Worm (Caenorhabditis elegans) whole organism, L1 larva: ENCODE measurements around the gene ncs-3.

ENCODE experiments used
- C16A3.4 ChIP-seq: fragments of 150-350 bp; optimal IDR thresholded peaks from 2 replicates; lab custom pipeline; 2014; ENCODE audit warnings: missing biosample characterization, missing genetic modification characterization
- F16B12.6 ChIP-seq: fragments of 150-350 bp; optimal IDR thresholded peaks from 2 replicates; lab custom pipeline; 2014; ENCODE audit warnings: missing biosample characterization, missing genetic modification characterization
- Y116A8C.19 ChIP-seq: sonication (generic microtip); optimal IDR thresholded peaks from 2 replicates; lab custom pipeline; 2016; ENCODE audit warnings: missing compliant biosample characterization, missing genetic modification characterization, borderline replicate concordance
- aha-1 ChIP-seq: fragments of 150-350 bp; optimal IDR thresholded peaks from 2 replicates; lab custom pipeline; 2014; ENCODE audit warnings: missing biosample characterization, missing genetic modification characterization
- ama-1 ChIP-seq: fragments of 150-350 bp; optimal IDR thresholded peaks from 2 replicates; lab custom pipeline; 2014
- blmp-1 ChIP-seq: fragments of 150-350 bp; optimal IDR thresholded peaks from 2 replicates; lab custom pipeline; 2014; ENCODE audit warnings: missing biosample characterization, missing genetic modification characterization
- ceh-8 ChIP-seq: fragments of 200-800 bp; sonication (Bioruptor generic); optimal IDR thresholded peaks from 2 replicates; lab custom pipeline; 2018; ENCODE audit warnings: mild to moderate bottlenecking, missing genetic modification characterization, moderate library complexity, missing compliant biosample characterization
- ceh-88 ChIP-seq: fragments of 200-800 bp; sonication (Bioruptor generic); IDR thresholded peaks from 2 replicates; pipeline ENCODE4 v1.3.6; 2022; ENCODE audit warnings: missing genetic modification characterization, missing compliant biosample characterization
- ces-1 ChIP-seq: fragments of 150-350 bp; optimal IDR thresholded peaks from 2 replicates; lab custom pipeline; 2014; ENCODE audit warnings: missing biosample characterization, missing genetic modification reagents, missing genetic modification characterization
- dpl-1 ChIP-seq, 3 experiments: fragments of 150-350 bp in 2 of 3; sonication (generic microtip) in 1 of 3; optimal IDR thresholded peaks; 2 replicates each; lab custom pipeline; 2014 to 2017; ENCODE audit warnings: missing biosample characterization in 3 of 3, missing genetic modification characterization in 3 of 3, missing genetic modification reagents in 3 of 3
- dsc-1 ChIP-seq: sonication (generic microtip); optimal IDR thresholded peaks from 2 replicates; lab custom pipeline; 2016; ENCODE audit warnings: mild to moderate bottlenecking, missing genetic modification characterization, missing compliant biosample characterization
- efl-1 ChIP-seq, 4 experiments: fragments of 150-350 bp; optimal IDR thresholded peaks in 3 of 4; peaks in 1 of 4; 1 replicate in 1 of 4; 2 replicates in 3 of 4; lab custom pipeline; 2014; ENCODE audit warnings: missing biosample characterization in 2 of 4, missing genetic modification characterization in 2 of 4, missing genetic modification reagents in 2 of 4
- efl-3 ChIP-seq: fragments of 200-800 bp; sonication (Bioruptor generic); optimal IDR thresholded peaks from 2 replicates; lab custom pipeline; 2018; ENCODE audit warnings: mild to moderate bottlenecking, missing genetic modification characterization, missing compliant biosample characterization
- elt-2 ChIP-seq: sonication (generic microtip); optimal IDR thresholded peaks from 2 replicates; lab custom pipeline; 2016; ENCODE audit warnings: missing genetic modification characterization, mild to moderate bottlenecking, inconsistent platforms, missing compliant biosample characterization, missing genetic modification reagents
- elt-3 ChIP-seq, 6 experiments: fragments of 150-350 bp in 1 of 6; sonication (generic microtip); optimal IDR thresholded peaks; 2 replicates each; lab custom pipeline; 2017 to 2018; ENCODE audit warnings: missing biosample characterization in 6 of 6, missing genetic modification characterization in 6 of 6, inconsistent platforms in 1 of 6
- fkh-10 ChIP-seq: sonication (generic microtip); optimal IDR thresholded peaks from 2 replicates; lab custom pipeline; 2017; ENCODE audit warnings: missing biosample characterization, missing genetic modification reagents, missing genetic modification characterization
- fkh-8 ChIP-seq: sonication (generic microtip); optimal IDR thresholded peaks from 2 replicates; lab custom pipeline; 2016; ENCODE audit warnings: mild to moderate bottlenecking, missing genetic modification characterization, missing compliant biosample characterization
- grh-1 ChIP-seq: fragments of 200-800 bp; sonication (Bioruptor generic); IDR thresholded peaks from 2 replicates; pipeline ENCODE4 v1.3.6; 2022; ENCODE audit warnings: missing genetic modification reagents, missing genetic modification characterization, missing compliant biosample characterization
- hpl-2 ChIP-seq: fragments of 150-350 bp; optimal IDR thresholded peaks from 2 replicates; lab custom pipeline; 2014; ENCODE audit warnings: missing biosample characterization, missing genetic modification reagents, missing genetic modification characterization
- isw-1 ChIP-seq: fragments of 200-800 bp; sonication (Bioruptor generic); IDR thresholded peaks from 2 replicates; pipeline ENCODE4 v1.3.6; 2022; ENCODE audit warnings: missing genetic modification characterization, missing compliant biosample characterization
- jun-1 ChIP-seq: fragments of 150-350 bp; optimal IDR thresholded peaks from 2 replicates; lab custom pipeline; 2014; ENCODE audit warnings: missing biosample characterization, missing genetic modification reagents, missing genetic modification characterization
- lin-13 ChIP-seq: fragments of 150-350 bp; optimal IDR thresholded peaks from 2 replicates; lab custom pipeline; 2014; ENCODE audit warnings: missing biosample characterization, missing genetic modification reagents, missing genetic modification characterization
- lin-14 ChIP-seq: fragments of 200-800 bp; sonication (Bioruptor generic); optimal IDR thresholded peaks from 2 replicates; lab custom pipeline; 2018; ENCODE audit warnings: mild to moderate bottlenecking, missing genetic modification characterization, moderate library complexity, missing compliant biosample characterization
- lin-35 ChIP-seq, 2 experiments: fragments of 150-350 bp; optimal IDR thresholded peaks; 2 replicates each; lab custom pipeline; 2014; ENCODE audit warnings: missing biosample characterization in 2 of 2, missing genetic modification characterization in 2 of 2, missing genetic modification reagents in 2 of 2
- lsy-2 ChIP-seq, 2 experiments: fragments of 150-350 bp; optimal IDR thresholded peaks; 2 replicates each; lab custom pipeline; 2014; ENCODE audit warnings: missing biosample characterization in 2 of 2, missing genetic modification characterization in 2 of 2
- mdl-1 ChIP-seq, 2 experiments: fragments of 150-350 bp; optimal IDR thresholded peaks; 2 replicates each; lab custom pipeline; 2014 to 2017; ENCODE audit warnings: missing biosample characterization in 2 of 2, missing genetic modification characterization in 2 of 2, inconsistent platforms in 1 of 2
- mep-1 ChIP-seq: fragments of 150-350 bp; optimal IDR thresholded peaks from 2 replicates; lab custom pipeline; 2014; ENCODE audit warnings: missing biosample characterization, missing genetic modification characterization
- nhr-20 ChIP-seq: sonication (generic microtip); optimal IDR thresholded peaks from 2 replicates; lab custom pipeline; 2016; ENCODE audit warnings: mild to moderate bottlenecking, missing genetic modification characterization, missing compliant biosample characterization
- nhr-47 ChIP-seq: sonication (generic microtip); optimal IDR thresholded peaks from 2 replicates; lab custom pipeline; 2016; ENCODE audit warnings: mild to moderate bottlenecking, missing genetic modification characterization, moderate library complexity, missing compliant biosample characterization
- nhr-76 ChIP-seq: sonication (generic microtip); optimal IDR thresholded peaks from 2 replicates; lab custom pipeline; 2017; ENCODE audit warnings: missing biosample characterization, missing genetic modification characterization
- nhr-85 ChIP-seq: sonication (generic microtip); peaks from one replicate; lab custom pipeline; 2016; ENCODE audit warnings: missing genetic modification characterization, inconsistent platforms, missing compliant biosample characterization
- nhr-90 ChIP-seq: sonication (generic microtip); optimal IDR thresholded peaks from 2 replicates; lab custom pipeline; 2016; ENCODE audit warnings: mild to moderate bottlenecking, missing genetic modification characterization, missing compliant biosample characterization; ENCODE audit not compliant: poor library complexity
- pax-3 ChIP-seq: fragments of 200-800 bp; sonication (Bioruptor generic); optimal IDR thresholded peaks from 2 replicates; lab custom pipeline; 2018; ENCODE audit warnings: mild to moderate bottlenecking, missing genetic modification characterization, moderate library complexity, missing compliant biosample characterization
- rnt-1 ChIP-seq: sonication (generic microtip); optimal IDR thresholded peaks from 2 replicates; lab custom pipeline; 2016; ENCODE audit warnings: mild to moderate bottlenecking, missing genetic modification characterization, moderate library complexity, missing compliant biosample characterization
- skn-1 ChIP-seq: fragments of 150-350 bp; optimal IDR thresholded peaks from 2 replicates; lab custom pipeline; 2014; ENCODE audit warnings: missing biosample characterization, missing genetic modification characterization
- snpc-4 ChIP-seq: fragments of 150-350 bp; optimal IDR thresholded peaks from 2 replicates; lab custom pipeline; 2014; ENCODE audit warnings: missing biosample characterization, missing genetic modification characterization
- snu-23 ChIP-seq: sonication (generic microtip); optimal IDR thresholded peaks from 2 replicates; lab custom pipeline; 2016; ENCODE audit warnings: missing genetic modification characterization, missing compliant biosample characterization
- sox-4 ChIP-seq: sonication (generic microtip); optimal IDR thresholded peaks from 2 replicates; lab custom pipeline; 2016; ENCODE audit warnings: missing genetic modification characterization, missing compliant biosample characterization
- swsn-7 ChIP-seq: sonication (generic microtip); optimal IDR thresholded peaks from 2 replicates; lab custom pipeline; 2016; ENCODE audit warnings: missing genetic modification characterization, missing compliant biosample characterization
- unc-130 ChIP-seq: fragments of 150-350 bp; optimal IDR thresholded peaks from 2 replicates; lab custom pipeline; 2017; ENCODE audit warnings: missing biosample characterization, missing genetic modification characterization, inconsistent platforms
- xbp-1 ChIP-seq: sonication (generic microtip); optimal IDR thresholded peaks from 2 replicates; lab custom pipeline; 2016; ENCODE audit warnings: missing genetic modification characterization, missing compliant biosample characterization
- ztf-11 ChIP-seq, 2 experiments: sonication (generic microtip); optimal IDR thresholded peaks; 2 replicates each; lab custom pipeline; 2016 to 2017; ENCODE audit warnings: missing genetic modification characterization in 2 of 2, missing biosample characterization in 1 of 2, missing compliant biosample characterization in 1 of 2
- ztf-4 ChIP-seq: fragments of 150-350 bp; optimal IDR thresholded peaks from 2 replicates; lab custom pipeline; 2014; ENCODE audit warnings: missing biosample characterization, missing genetic modification characterization

Gene ncs-3

DNA sequence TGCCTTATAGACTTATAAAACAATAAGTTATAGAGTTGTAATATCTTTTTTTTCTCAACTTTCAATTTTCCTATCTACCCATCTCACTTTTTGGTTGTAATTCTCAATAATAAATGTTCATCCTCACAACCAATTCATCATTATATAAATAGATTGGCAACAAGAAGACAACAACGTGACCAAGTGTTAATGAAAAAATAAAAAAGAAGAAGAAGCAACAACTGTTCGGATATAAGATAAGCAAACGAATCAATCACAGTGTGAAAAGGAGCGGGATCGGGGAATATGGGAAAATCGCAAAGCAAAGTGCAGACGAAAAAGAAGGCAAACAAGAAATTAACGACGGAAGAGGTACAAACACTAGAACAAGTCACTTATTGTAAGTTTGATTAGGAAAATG lies at the start of gene ncs-3 (continued):
- TF ChIP-seq xbp-1, result no peak
- peak; percentile 53 for TF ChIP-seq rnt-1 (tag; lab: Kevin White, UChicago)
- TF ChIP-seq lsy-2 (tag; optimal IDR thresholded peaks at IDR 0.05; lab: Kevin White, UChicago), result peak in 1 of 2 experiments; percentile 17
- no peak for TF ChIP-seq nhr-76 (tag; lab: Kevin White, UChicago)
- TF ChIP-seq ztf-4 (tag; lab: Kevin White, UChicago), result no peak
- no peak for TF ChIP-seq efl-3 (GFP tag; lab: Kevin White, UChicago)
- TF ChIP-seq ces-1 (GFP tag; lab: Kevin White, UChicago), result no peak
- TF ChIP-seq snpc-4, result no peak
- TF ChIP-seq unc-130 (tag; lab: Kevin White, UChicago), result no peak
- no peak for TF ChIP-seq lin-13 (GFP tag; lab: Kevin White, UChicago)

ce11 chrX:1005026-1005425 lies 48.9 kb upstream of the ncs-3 start:
- TF ChIP-seq ceh-8 (GFP tag; lab: Kevin White, UChicago) (peak; percentile 27), mep-1 (tag; lab: Kevin White, UChicago) (peak; percentile 25), pax-3 (tag; lab: Kevin White, UChicago) (no peak), Y116A8C.19 (tag; lab: Kevin White, UChicago) (no peak), blmp-1 (tag; lab: Kevin White, UChicago) (peak; percentile 29), fkh-10 (GFP tag; lab: Kevin White, UChicago) (no peak), fkh-8 (tag; lab: Kevin White, UChicago) (no peak), nhr-85 (tag; lab: Kevin White, UChicago) (peak; percentile 81), nhr-47 (tag; lab: Kevin White, UChicago) (no peak), skn-1 (tag; lab: Kevin White, UChicago) (no peak)

DNA sequence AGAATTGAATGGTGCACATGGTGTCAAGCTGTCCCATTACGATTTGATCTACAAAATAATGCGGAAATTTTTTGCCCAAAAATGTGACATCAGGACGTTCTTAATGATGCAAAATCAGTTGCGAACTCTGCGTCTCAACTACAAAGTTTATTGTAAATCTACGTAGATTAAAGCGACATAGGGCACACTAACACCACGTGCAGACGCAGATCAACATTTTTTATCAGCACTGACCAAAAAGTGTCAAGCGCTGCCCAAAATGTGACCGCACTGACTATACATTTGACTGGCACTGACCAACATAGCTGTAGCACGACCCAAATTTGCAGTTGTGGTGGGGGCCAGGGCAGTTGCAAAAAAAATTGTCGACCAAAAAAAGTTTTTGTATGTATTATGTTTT lies 44.4 kb upstream of the ncs-3 start:
- no peak for TF ChIP-seq elt-3 (tag; optimal IDR thresholded peaks at IDR 0.05; lab: Kevin White, UChicago)
- TF ChIP-seq elt-2 (tag; lab: Kevin White, UChicago), result peak; percentile 17

DNA sequence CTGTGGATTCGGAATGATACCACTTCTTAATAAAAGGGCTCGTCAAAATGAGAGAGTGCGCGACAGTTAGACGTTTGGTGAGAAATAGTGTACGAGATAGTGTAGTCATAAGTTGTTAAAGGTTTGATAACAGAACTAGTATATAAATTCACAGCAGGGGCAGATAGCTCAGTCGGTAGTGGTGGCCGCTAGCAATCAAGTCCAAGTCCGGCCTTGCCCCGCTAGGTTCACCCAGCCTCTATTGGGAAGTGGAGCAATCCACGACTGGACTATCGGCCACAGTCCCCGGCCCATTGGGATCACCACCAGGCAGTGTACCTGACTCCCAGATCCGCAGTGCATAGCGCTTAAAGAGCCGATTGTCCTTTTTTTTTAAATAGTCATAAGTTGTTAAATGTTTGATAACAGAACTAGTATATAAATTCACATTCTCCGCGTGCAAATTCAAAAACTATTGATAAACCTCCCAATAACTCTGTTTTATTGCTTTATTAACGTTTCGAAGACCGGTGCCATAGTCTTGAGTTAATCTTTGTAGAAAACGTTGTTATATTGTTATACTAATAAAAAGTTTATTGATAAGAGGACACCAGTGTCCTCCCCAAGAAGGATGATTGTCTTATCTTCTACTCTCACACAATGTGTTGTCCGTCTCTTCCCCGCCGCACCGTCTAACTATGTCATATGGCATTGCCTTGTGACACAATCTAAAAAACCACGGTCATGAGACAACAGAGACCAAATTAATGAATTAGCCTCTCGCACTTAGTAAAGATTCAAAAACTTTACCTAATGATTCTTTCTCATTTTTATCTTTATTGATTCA lies 43.0 kb upstream of the ncs-3 start:
- no peak for TF ChIP-seq F16B12.6 (tag; lab: Kevin White, UChicago)
- peak; percentile 25 for TF ChIP-seq sox-4 (tag; lab: Kevin White, UChicago)
- TF ChIP-seq nhr-47 (tag; lab: Kevin White, UChicago), result peak; percentile 47
- TF ChIP-seq blmp-1 (tag; lab: Kevin White, UChicago), result peak; percentile 75
- TF ChIP-seq nhr-20 (tag; lab: Kevin White, UChicago), result peak; percentile 85
- TF ChIP-seq ztf-11 (tag; optimal IDR thresholded peaks at IDR 0.05; lab: Kevin White, UChicago), result no peak
- no peak for TF ChIP-seq aha-1 (tag; lab: Kevin White, UChicago)
- TF ChIP-seq lin-35 (GFP tag; optimal IDR thresholded peaks at IDR 0.05; lab: Kevin White, UChicago), result peak in 1 of 2 experiments; percentile 76
- TF ChIP-seq jun-1 (tag; lab: Kevin White, UChicago), result peak; percentile 9
- TF ChIP-seq pax-3 (tag; lab: Kevin White, UChicago), result peak; percentile 9
- TF ChIP-seq dsc-1 (tag; lab: Kevin White, UChicago), result peak; percentile 18
- TF ChIP-seq ama-1 (lab: Kevin White, UChicago), result peak; percentile 25
- 0 out of 2 replicates have a peak, but pooled peaks have one; percentile 3 for TF ChIP-seq ceh-88 (GFP tag; lab: Robert Waterston, UW)
- peak in 1 of 2 experiments; percentile 63 for TF ChIP-seq mdl-1 (tag; optimal IDR thresholded peaks at IDR 0.05; lab: Kevin White, UChicago)
- peak; percentile 38 for TF ChIP-seq swsn-7 (tag; lab: Kevin White, UChicago)
- no peak for TF ChIP-seq isw-1
- peak in 2 of 3 experiments; percentile 4 to 36 for TF ChIP-seq dpl-1 (GFP tag; optimal IDR thresholded peaks at IDR 0.05; lab: Kevin White, UChicago)
- TF ChIP-seq grh-1, result peak; percentile 45; the same call in 1 of the 2 replicates
- peak; percentile 1 to 16 for TF ChIP-seq efl-1 (optimal IDR thresholded peaks at IDR 0.05; lab: Kevin White, UChicago)
- peak in 1 of 2 experiments; percentile 91 for TF ChIP-seq efl-1 (GFP tag; optimal IDR thresholded peaks at IDR 0.05 in 1 of 2; lab: Kevin White, UChicago)
- TF ChIP-seq hpl-2 (GFP tag; lab: Kevin White, UChicago), result peak; percentile 36
- peak; percentile 34 to 62 for TF ChIP-seq lsy-2 (tag; optimal IDR thresholded peaks at IDR 0.05; lab: Kevin White, UChicago)
- no peak for TF ChIP-seq xbp-1
- TF ChIP-seq rnt-1 (tag; lab: Kevin White, UChicago), result peak; percentile 33
- TF ChIP-seq mep-1 (tag; lab: Kevin White, UChicago), result peak; percentile 62
- TF ChIP-seq snu-23, result peak; percentile 82
- peak; percentile 74 for TF ChIP-seq lin-14 (GFP tag; lab: Kevin White, UChicago)
- TF ChIP-seq nhr-90, result peak; percentile 79
- peak; percentile 38 for TF ChIP-seq C16A3.4 (tag; lab: Kevin White, UChicago)
- peak; percentile 68 for TF ChIP-seq skn-1 (tag; lab: Kevin White, UChicago)
